Worm (Caenorhabditis elegans) whole organism, late embryonic: ENCODE data around the gene pudl-1.

ENCODE experiments used
- C38D4.7 ChIP-seq: fragments of 200-800 bp; sonication (Bioruptor generic); optimal IDR thresholded peaks from 2 replicates; lab custom pipeline; 2018; ENCODE audit warnings: mild to moderate bottlenecking, missing genetic modification characterization, moderate library complexity, missing compliant biosample characterization
- K02D7.2 ChIP-seq: sonication (generic microtip); optimal IDR thresholded peaks from 2 replicates; lab custom pipeline; 2017; ENCODE audit warnings: mild to moderate bottlenecking, missing genetic modification characterization, missing compliant biosample characterization
- K09A11.1 ChIP-seq: sonication (generic microtip); optimal IDR thresholded peaks from 2 replicates; lab custom pipeline; 2017; ENCODE audit warnings: antibody characterized with exemption, mild to moderate bottlenecking, missing genetic modification characterization, missing compliant biosample characterization; ENCODE audit not compliant: insufficient read depth
- T23F11.4 ChIP-seq: fragments of 200-800 bp; sonication (Bioruptor generic); optimal IDR thresholded peaks from 2 replicates; lab custom pipeline; 2018; ENCODE audit warnings: mild to moderate bottlenecking, missing genetic modification characterization, missing compliant biosample characterization
- Y22D7AL.16 ChIP-seq: sonication (generic microtip); optimal IDR thresholded peaks from 2 replicates; lab custom pipeline; 2016; ENCODE audit warnings: missing genetic modification characterization, missing compliant biosample characterization
- ahr-1 ChIP-seq: sonication (generic microtip); optimal IDR thresholded peaks from 2 replicates; lab custom pipeline; 2016; ENCODE audit warnings: missing genetic modification characterization, missing compliant biosample characterization
- ceh-18 ChIP-seq: sonication (generic microtip); optimal IDR thresholded peaks from 2 replicates; lab custom pipeline; 2016; ENCODE audit warnings: missing genetic modification characterization, missing compliant biosample characterization
- ceh-2 ChIP-seq: sonication (generic microtip); optimal IDR thresholded peaks from 2 replicates; lab custom pipeline; 2016; ENCODE audit warnings: missing genotype, missing genetic modification characterization, missing compliant biosample characterization
- ceh-30 ChIP-seq: fragments of 150-350 bp; optimal IDR thresholded peaks from 2 replicates; lab custom pipeline; 2014; ENCODE audit warnings: missing biosample characterization, missing genetic modification characterization
- ceh-34 ChIP-seq: sonication (generic microtip); optimal IDR thresholded peaks from 2 replicates; lab custom pipeline; 2016; ENCODE audit warnings: mild to moderate bottlenecking, missing genetic modification characterization, missing compliant biosample characterization
- ceh-6 ChIP-seq: fragments of 200-800 bp; sonication (Bioruptor generic); optimal IDR thresholded peaks from 2 replicates; lab custom pipeline; 2018; ENCODE audit warnings: mild to moderate bottlenecking, missing genetic modification characterization, missing compliant biosample characterization
- che-1 ChIP-seq: sonication (generic microtip); optimal IDR thresholded peaks from 2 replicates; lab custom pipeline; 2016; ENCODE audit warnings: mild to moderate bottlenecking, missing genetic modification characterization, missing compliant biosample characterization
- dve-1 ChIP-seq: sonication (generic microtip); optimal IDR thresholded peaks from 2 replicates; lab custom pipeline; 2017; ENCODE audit warnings: antibody characterized with exemption, mild to moderate bottlenecking, missing genetic modification characterization, missing compliant biosample characterization
- elt-2 ChIP-seq: sonication (generic microtip); optimal IDR thresholded peaks from 2 replicates; lab custom pipeline; 2016; ENCODE audit warnings: missing genetic modification reagents, missing genetic modification characterization, missing compliant biosample characterization
- fkh-10 ChIP-seq: fragments of 150-350 bp; optimal IDR thresholded peaks from 2 replicates; lab custom pipeline; 2014; ENCODE audit warnings: missing biosample characterization, missing genetic modification reagents, missing genetic modification characterization
- hlh-15 ChIP-seq: sonication (generic microtip); optimal IDR thresholded peaks from 2 replicates; lab custom pipeline; 2016; ENCODE audit warnings: missing genetic modification characterization, missing compliant biosample characterization
- hlh-30 ChIP-seq: sonication (generic microtip); optimal IDR thresholded peaks from 2 replicates; lab custom pipeline; 2017; ENCODE audit warnings: antibody characterized with exemption, missing genetic modification characterization, missing compliant biosample characterization; ENCODE audit not compliant: insufficient read depth
- hlh-8 ChIP-seq: sonication (generic microtip); optimal IDR thresholded peaks from 2 replicates; lab custom pipeline; 2016; ENCODE audit warnings: missing genotype, missing genetic modification characterization, missing compliant biosample characterization
- lim-6 ChIP-seq: sonication (generic microtip); optimal IDR thresholded peaks from 2 replicates; lab custom pipeline; 2016; ENCODE audit warnings: missing genetic modification characterization, missing compliant biosample characterization
- lin-11 ChIP-seq: fragments of 200-800 bp; sonication (Bioruptor generic); optimal IDR thresholded peaks from 2 replicates; lab custom pipeline; 2018; ENCODE audit warnings: mild to moderate bottlenecking, missing genetic modification characterization, missing compliant biosample characterization
- madf-2 ChIP-seq: sonication (generic microtip); optimal IDR thresholded peaks from 2 replicates; lab custom pipeline; 2017; ENCODE audit warnings: missing genetic modification characterization, missing compliant biosample characterization
- nfya-1 ChIP-seq: sonication (generic microtip); optimal IDR thresholded peaks from 2 replicates; lab custom pipeline; 2017; ENCODE audit warnings: missing genetic modification characterization, mild to moderate bottlenecking, missing compliant biosample characterization, antibody characterized with exemption, moderate library complexity
- nhr-232 ChIP-seq: sonication (generic microtip); optimal IDR thresholded peaks from 2 replicates; lab custom pipeline; 2016; ENCODE audit warnings: missing genetic modification characterization, missing compliant biosample characterization
- npax-4 ChIP-seq: sonication (generic microtip); optimal IDR thresholded peaks from 2 replicates; lab custom pipeline; 2016; ENCODE audit warnings: missing genetic modification characterization, missing compliant biosample characterization
- pat-9 ChIP-seq: fragments of 200-800 bp; sonication (Bioruptor generic); optimal IDR thresholded peaks from 2 replicates; lab custom pipeline; 2018; ENCODE audit warnings: mild to moderate bottlenecking, missing genetic modification characterization, moderate library complexity, missing compliant biosample characterization
- pha-2 ChIP-seq: sonication (generic microtip); optimal IDR thresholded peaks from 2 replicates; lab custom pipeline; 2017; ENCODE audit warnings: mild to moderate bottlenecking, missing genetic modification characterization, missing compliant biosample characterization
- pqm-1 ChIP-seq: sonication (generic microtip); optimal IDR thresholded peaks from 2 replicates; lab custom pipeline; 2016; ENCODE audit warnings: missing genetic modification characterization, missing compliant biosample characterization
- ref-2 ChIP-seq: sonication (generic microtip); optimal IDR thresholded peaks from 2 replicates; lab custom pipeline; 2016; ENCODE audit warnings: missing genetic modification characterization, missing compliant biosample characterization
- rnt-1 ChIP-seq: sonication (generic microtip); optimal IDR thresholded peaks from 2 replicates; lab custom pipeline; 2016; ENCODE audit warnings: missing genetic modification characterization, missing compliant biosample characterization
- sdc-2 ChIP-seq: sonication (generic microtip); optimal IDR thresholded peaks from 2 replicates; lab custom pipeline; 2016; ENCODE audit warnings: missing genotype, missing genetic modification characterization, missing compliant biosample characterization
- sox-4 ChIP-seq: sonication (generic microtip); optimal IDR thresholded peaks from 2 replicates; lab custom pipeline; 2017; ENCODE audit warnings: mild to moderate bottlenecking, missing genetic modification characterization, inconsistent platforms, missing compliant biosample characterization
- syd-9 ChIP-seq: sonication (generic microtip); optimal IDR thresholded peaks from 2 replicates; lab custom pipeline; 2016; ENCODE audit warnings: mild to moderate bottlenecking, missing genetic modification characterization, moderate library complexity, missing compliant biosample characterization
- tbx-2 ChIP-seq: sonication (generic microtip); optimal IDR thresholded peaks from 2 replicates; lab custom pipeline; 2016; ENCODE audit warnings: missing genetic modification characterization, missing compliant biosample characterization
- tbx-7 ChIP-seq: sonication (generic microtip); optimal IDR thresholded peaks from 2 replicates; lab custom pipeline; 2016; ENCODE audit warnings: missing genotype, missing genetic modification characterization, missing compliant biosample characterization
- ttx-3 ChIP-seq: sonication (generic microtip); optimal IDR thresholded peaks from 2 replicates; lab custom pipeline; 2016; ENCODE audit warnings: missing genetic modification reagents, missing genetic modification characterization, missing compliant biosample characterization
- unc-86 ChIP-seq: sonication (generic microtip); optimal IDR thresholded peaks from 2 replicates; lab custom pipeline; 2016; ENCODE audit warnings: missing genetic modification characterization, missing compliant biosample characterization
- zip-5 ChIP-seq: sonication (generic microtip); optimal IDR thresholded peaks from 2 replicates; lab custom pipeline; 2016; ENCODE audit warnings: missing genetic modification characterization, missing compliant biosample characterization
- ztf-16 ChIP-seq: sonication (generic microtip); optimal IDR thresholded peaks from 2 replicates; lab custom pipeline; 2017; ENCODE audit warnings: missing genetic modification characterization, missing compliant biosample characterization

The pudl-1 gene

DNA sequence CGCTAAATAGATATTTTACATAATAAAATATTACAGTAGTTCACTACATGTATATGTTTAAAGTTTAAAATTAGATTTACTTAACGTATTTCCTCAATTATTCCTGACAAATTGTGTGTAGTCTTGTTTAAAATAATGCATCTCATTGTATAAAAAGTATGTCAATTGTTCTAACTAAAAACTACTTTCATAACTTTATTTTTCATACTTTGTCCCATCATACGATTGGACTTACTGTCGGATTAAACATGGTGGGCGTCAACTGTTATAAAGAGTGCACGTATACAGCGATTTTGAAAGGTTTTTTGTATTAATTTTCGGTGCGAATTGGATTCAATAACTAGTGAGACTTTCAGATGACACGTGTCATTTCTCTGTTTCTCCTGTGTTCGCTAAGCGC lies 29.1 kb upstream of the pudl-1 start, which contains the start of gene Y54G2A.32:
Gene Y54G2A.32 (plus strand): TSS at position 301 of the 400 bp plus-strand sequence.
- TF ChIP-seq ahr-1 (tag; lab: Kevin White, UChicago) (no peak), hlh-15 (tag; lab: Kevin White, UChicago) (no peak)

DNA sequence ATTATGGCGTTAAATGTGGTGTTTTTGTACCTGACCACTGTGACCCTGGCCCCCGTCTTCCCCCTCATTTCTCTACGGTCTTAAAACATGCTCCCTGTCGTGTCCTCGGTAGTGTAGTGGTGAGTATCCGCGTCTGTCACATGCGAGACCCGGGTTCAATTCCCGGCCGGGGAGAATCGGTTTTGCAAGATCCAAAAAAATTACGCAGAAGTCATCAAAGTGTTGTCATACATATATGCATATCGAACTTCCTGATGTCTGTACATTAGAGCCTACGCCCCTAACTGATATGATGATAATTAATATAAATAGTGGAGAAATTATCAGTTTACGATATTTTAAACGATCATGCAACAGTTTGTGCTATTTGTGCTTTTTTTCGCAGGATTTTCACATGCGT lies 27.2 kb upstream of the pudl-1 start, which contains the start of gene Y54G2A.45:
Gene Y54G2A.45 (plus strand): TSS at position 333 of the 400 bp plus-strand sequence.
- TF ChIP-seq tbx-2 (tag; lab: Kevin White, UChicago) (peak; percentile 44), pat-9 (tag; lab: Kevin White, UChicago) (peak; percentile 39), ceh-18 (tag; lab: Kevin White, UChicago) (peak; percentile 32), ceh-34 (tag; lab: Kevin White, UChicago) (peak; percentile 6), sdc-2 (tag; lab: Kevin White, UChicago) (peak; percentile 66), T23F11.4 (GFP tag; lab: Kevin White, UChicago) (peak; percentile 17), ahr-1 (tag; lab: Kevin White, UChicago) (peak; percentile 10), elt-2 (peak; percentile 88), che-1 (peak; percentile 31), hlh-30 (tag; lab: Kevin White, UChicago) (peak; percentile 79), K09A11.1 (tag; lab: Kevin White, UChicago) (peak; percentile 5), fkh-10 (GFP tag; lab: Kevin White, UChicago) (no peak), ceh-2 (tag; lab: Kevin White, UChicago) (no peak), syd-9 (tag; lab: Kevin White, UChicago) (no peak), zip-5 (tag; lab: Kevin White, UChicago) (no peak), dve-1 (peak; percentile 75), nhr-232 (tag; lab: Kevin White, UChicago) (peak; percentile 47), ztf-16 (peak; percentile 43), sox-4 (tag; lab: Kevin White, UChicago) (peak; percentile 22), madf-2 (tag; lab: Kevin White, UChicago) (peak; percentile 6), ceh-6 (GFP tag; lab: Kevin White, UChicago) (peak; percentile 23), K02D7.2 (tag; lab: Kevin White, UChicago) (peak; percentile 46), tbx-7 (tag; lab: Kevin White, UChicago) (peak; percentile 26), ref-2 (tag; lab: Kevin White, UChicago) (peak; percentile 46), pqm-1 (tag; lab: Kevin White, UChicago) (peak; percentile 43), npax-4 (tag; lab: Kevin White, UChicago) (no peak), Y22D7AL.16 (tag; lab: Kevin White, UChicago) (peak; percentile 49), nfya-1 (tag; lab: Kevin White, UChicago) (no peak), unc-86 (peak; percentile 51), C38D4.7 (GFP tag; lab: Kevin White, UChicago) (peak; percentile 41), hlh-8 (tag; lab: Kevin White, UChicago) (no peak), ttx-3 (peak; percentile 37), ceh-30 (tag; lab: Kevin White, UChicago) (no peak), pha-2 (tag; lab: Kevin White, UChicago) (no peak)

DNA sequence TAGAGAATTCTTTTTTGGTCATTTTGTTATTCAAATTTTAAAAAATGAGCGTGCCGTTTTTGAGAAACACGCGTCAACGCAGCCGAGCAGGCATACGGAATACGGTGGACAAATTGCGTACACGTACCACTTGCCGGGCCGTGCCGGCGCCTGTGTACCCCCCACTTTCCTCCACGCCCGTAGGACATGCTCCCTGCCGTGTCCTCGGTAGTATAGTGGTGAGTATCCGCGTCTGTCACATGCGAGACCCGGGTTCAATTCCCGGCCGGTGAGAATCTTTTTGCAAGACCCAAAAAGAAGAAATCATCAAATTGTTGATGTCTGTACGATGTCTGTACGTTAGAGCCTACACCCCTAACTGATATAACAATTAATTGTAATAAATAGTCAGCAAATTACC lies 24.6 kb upstream of the pudl-1 start:
- TF ChIP-seq K09A11.1 (tag; lab: Kevin White, UChicago) (no peak), lin-11 (tag; lab: Kevin White, UChicago) (no peak), K02D7.2 (tag; lab: Kevin White, UChicago) (no peak), lim-6 (tag; lab: Kevin White, UChicago) (no peak), fkh-10 (GFP tag; lab: Kevin White, UChicago) (no peak), rnt-1 (tag; lab: Kevin White, UChicago) (no peak), pqm-1 (tag; lab: Kevin White, UChicago) (no peak), unc-86 (no peak)
